Worm (Caenorhabditis elegans): Measurements from ENCODE around the gene dyrb-1.

- TF ChIP-seq nhr-237 (tag; optimal IDR thresholded peaks at IDR 0.05) (no peak), nhr-76 (tag; optimal IDR thresholded peaks at IDR 0.05) (no peak), unc-30 (tag; optimal IDR thresholded peaks at IDR 0.05) (no peak), ceh-82 (tag; optimal IDR thresholded peaks at IDR 0.05) (no peak), ets-5 (GFP tag; IDR thresholded peaks at IDR 0.05) (no peak), dsc-1 (tag; optimal IDR thresholded peaks at IDR 0.05) (no peak), ces-1 (GFP tag; optimal IDR thresholded peaks at IDR 0.05) (no peak), lin-14 (GFP tag; optimal IDR thresholded peaks at IDR 0.05) (no peak), irx-1 (tag; optimal IDR thresholded peaks at IDR 0.05) (no peak), nhr-11 (tag; optimal IDR thresholded peaks at IDR 0.05) (no peak)
Measured at ce11 chrII:9062261-9062948, 44.5 kb downstream of the dyrb-1 start.
